Fruit fly (Drosophila melanogaster) whole organism, embryonic: ENCODE results near the gene CG9300.
A peak's percentile ranks its signal among the peaks of the same experiment; 100 is the strongest.

Source experiments
- Atf-2 ChIP-seq: fragments of 200-800 bp; sonication (Bioruptor generic); optimal IDR thresholded peaks from 2 replicates; lab custom pipeline; 2016; ENCODE audit warnings: missing biosample characterization, missing genetic modification characterization
- Bteb2 ChIP-seq: fragments of 200-800 bp; sonication (Bioruptor generic); optimal IDR thresholded peaks from 2 replicates; lab custom pipeline; 2016; ENCODE audit warnings: missing biosample characterization, missing genetic modification characterization
- CG10267 ChIP-seq: fragments of 200-800 bp; sonication (Bioruptor generic); optimal IDR thresholded peaks from 2 replicates; lab custom pipeline; 2018; ENCODE audit warnings: missing biosample characterization, mild to moderate bottlenecking, missing genetic modification characterization, moderate library complexity
- CG1233 ChIP-seq: fragments of 200-800 bp; sonication (Bioruptor generic); optimal IDR thresholded peaks from 4 replicates; lab custom pipeline; 2018; ENCODE audit warnings: missing biosample characterization, mild to moderate bottlenecking, missing genetic modification characterization
- CG12391 ChIP-seq: fragments of 200-800 bp; sonication (Bioruptor generic); optimal IDR thresholded peaks from 3 replicates; lab custom pipeline; 2018; ENCODE audit warnings: missing biosample characterization, mild to moderate bottlenecking, missing genetic modification characterization, moderate library complexity
- CG14710 ChIP-seq: fragments of 200-800 bp; sonication (Bioruptor generic); optimal IDR thresholded peaks from 3 replicates; lab custom pipeline; 2019; ENCODE audit warnings: missing biosample characterization, mild to moderate bottlenecking, missing genetic modification characterization, moderate library complexity
- CG15601 ChIP-seq: fragments of 200-800 bp; sonication (Bioruptor generic); optimal IDR thresholded peaks from 3 replicates; lab custom pipeline; 2019; ENCODE audit warnings: missing biosample characterization, mild to moderate bottlenecking, missing genetic modification characterization, moderate library complexity
- CG15696 ChIP-seq: fragments of 200-800 bp; sonication (Bioruptor generic); optimal IDR thresholded peaks from 2 replicates; lab custom pipeline; 2019; ENCODE audit warnings: missing biosample characterization, mild to moderate bottlenecking, missing genetic modification characterization, moderate library complexity
- CG16815 ChIP-seq: fragments of 200-800 bp; sonication (Bioruptor generic); optimal IDR thresholded peaks from 3 replicates; lab custom pipeline; 2017; ENCODE audit warnings: missing biosample characterization, mild to moderate bottlenecking, missing genetic modification characterization
- CG18262 ChIP-seq: fragments of 200-800 bp; optimal IDR thresholded peaks from 3 replicates; lab custom pipeline; 2019; ENCODE audit warnings: missing biosample characterization, mild to moderate bottlenecking, missing genetic modification characterization, moderate library complexity
- CG31441 ChIP-seq: fragments of 200-800 bp; sonication (Bioruptor generic); IDR thresholded peaks from 2 replicates; pipeline ENCODE4 v1.3.6; 2022; ENCODE audit warnings: missing biosample characterization, missing genetic modification characterization
- CG6689 ChIP-seq: fragments of 200-800 bp; sonication (Bioruptor generic); IDR thresholded peaks from 2 replicates; pipeline ENCODE4 v1.3.6; 2022; ENCODE audit warnings: missing biosample characterization, missing genetic modification characterization
- CG7372 ChIP-seq: fragments of 200-800 bp; sonication (Bioruptor generic); IDR thresholded peaks from 2 replicates; pipeline ENCODE4 v1.3.6; 2022; ENCODE audit warnings: missing biosample characterization, missing genetic modification characterization
- CG8478 ChIP-seq: fragments of >200 bp; optimal IDR thresholded peaks from 2 replicates; lab custom pipeline; 2018
- CG9727 ChIP-seq: fragments of 200-800 bp; sonication (Bioruptor generic); optimal IDR thresholded peaks from 3 replicates; lab custom pipeline; 2017; ENCODE audit warnings: missing biosample characterization, mild to moderate bottlenecking, missing genetic modification characterization
- CoRest ChIP-seq: fragments of 200-800 bp; sonication (Bioruptor generic); optimal IDR thresholded peaks from 3 replicates; lab custom pipeline; 2018; ENCODE audit warnings: missing biosample characterization, mild to moderate bottlenecking, missing genetic modification characterization, moderate library complexity
- Dfd ChIP-seq, 2 experiments: fragments of >200 bp; optimal IDR thresholded peaks; 2 replicates each; lab custom pipeline; 2017; ENCODE audit warnings: missing biosample characterization in 2 of 2, missing genetic modification characterization in 2 of 2
- Doc3 ChIP-seq: fragments of 200-800 bp; sonication (Bioruptor generic); IDR thresholded peaks from 3 replicates; pipeline ENCODE4 v1.3.6; 2022; ENCODE audit warnings: missing biosample characterization, missing genetic modification characterization; ENCODE audit not compliant: partially characterized antibody
- GATAe ChIP-seq: fragments of 200-800 bp; sonication (Bioruptor generic); conservative IDR thresholded peaks from 2 replicates; pipeline ENCODE4 v1.3.6; 2022; ENCODE audit warnings: missing biosample characterization, missing genetic modification characterization
- Hmr ChIP-seq: fragments of 200-800 bp; sonication (Bioruptor generic); optimal IDR thresholded peaks from 3 replicates; lab custom pipeline; 2017; ENCODE audit warnings: mild to moderate bottlenecking, missing biosample characterization, missing genetic modification reagents, missing genetic modification characterization
- Six4 ChIP-seq: fragments of 200-800 bp; sonication (Bioruptor generic); optimal IDR thresholded peaks from 2 replicates; lab custom pipeline; 2016; ENCODE audit warnings: missing biosample characterization, missing genetic modification characterization
- Ssrp ChIP-seq: fragments of 200-800 bp; sonication (Bioruptor generic); optimal IDR thresholded peaks from 2 replicates; lab custom pipeline; 2018; ENCODE audit warnings: missing biosample characterization, mild to moderate bottlenecking, missing genetic modification characterization, moderate library complexity
- abd-A ChIP-seq: fragments of 200-800 bp; sonication (Bioruptor generic); optimal IDR thresholded peaks from 3 replicates; lab custom pipeline; 2019; ENCODE audit warnings: missing biosample characterization, mild to moderate bottlenecking, missing genetic modification characterization, moderate library complexity
- al ChIP-seq: fragments of 200-800 bp; sonication (Bioruptor generic); IDR thresholded peaks from 2 replicates; pipeline ENCODE4 v1.3.6; 2022; ENCODE audit warnings: missing biosample characterization, missing genetic modification characterization
- bsh ChIP-seq, 2 experiments: fragments of 200-800 bp; sonication (Bioruptor generic); optimal IDR thresholded peaks; 2 replicates each; lab custom pipeline; 2017 to 2018; ENCODE audit warnings: mild to moderate bottlenecking in 2 of 2, missing biosample characterization in 2 of 2, missing genetic modification characterization in 2 of 2, moderate library complexity in 1 of 2
- cg ChIP-seq: fragments of 200-800 bp; sonication (Bioruptor generic); optimal IDR thresholded peaks from 3 replicates; lab custom pipeline; 2019; ENCODE audit warnings: missing biosample characterization, mild to moderate bottlenecking, missing genetic modification characterization, moderate library complexity
- ci ChIP-seq: fragments of 200-800 bp; sonication (Bioruptor generic); IDR thresholded peaks from 3 replicates; pipeline ENCODE4 v1.3.6; 2022; ENCODE audit warnings: missing biosample characterization, missing genetic modification characterization
- corto ChIP-seq: fragments of 200-800 bp; sonication (Bioruptor generic); optimal IDR thresholded peaks from 2 replicates; lab custom pipeline; 2016; ENCODE audit warnings: missing biosample characterization, mild to moderate bottlenecking, missing genetic modification characterization, moderate library complexity
- fd96Cb ChIP-seq: fragments of 200-800 bp; sonication (Bioruptor generic); optimal IDR thresholded peaks from 2 replicates; lab custom pipeline; 2018; ENCODE audit warnings: missing biosample characterization, mild to moderate bottlenecking, missing genetic modification characterization, moderate library complexity
- grau ChIP-seq: fragments of 200-800 bp; optimal IDR thresholded peaks from 3 replicates; lab custom pipeline; 2019; ENCODE audit warnings: missing biosample characterization, mild to moderate bottlenecking, missing genetic modification characterization, moderate library complexity
- gsb-n ChIP-seq: fragments of 200-800 bp; sonication (Bioruptor generic); optimal IDR thresholded peaks from 3 replicates; lab custom pipeline; 2018; ENCODE audit warnings: missing biosample characterization, mild to moderate bottlenecking, missing genetic modification characterization
- lola ChIP-seq, 3 experiments: fragments of >200 bp in 2 of 3; fragments of 200-800 bp in 1 of 3; sonication (Bioruptor generic) in 1 of 3; optimal IDR thresholded peaks; 2 replicates each; lab custom pipeline; 2017 to 2019; ENCODE audit warnings: missing biosample characterization in 3 of 3, missing genetic modification characterization in 3 of 3, mild to moderate bottlenecking in 1 of 3, moderate library complexity in 1 of 3
- prd ChIP-seq, 3 experiments: fragments of >200 bp in 2 of 3; fragments of 200-800 bp in 1 of 3; sonication (Bioruptor generic) in 1 of 3; optimal IDR thresholded peaks in 2 of 3; IDR thresholded peaks in 1 of 3; 2 replicates in 2 of 3; 3 replicates in 1 of 3; pipeline versions ENCODE4 v1.3.6 to Lab custom; 2017 to 2022; ENCODE audit warnings: missing biosample characterization in 1 of 3, missing genetic modification characterization in 1 of 3
- psq ChIP-seq: fragments of 200-800 bp; sonication (Bioruptor generic); optimal IDR thresholded peaks from 2 replicates; lab custom pipeline; 2017; ENCODE audit warnings: missing biosample characterization, missing genetic modification characterization
- sc ChIP-seq, 3 experiments: fragments of >200 bp in 2 of 3; fragments of 200-800 bp in 1 of 3; sonication (Bioruptor generic) in 1 of 3; optimal IDR thresholded peaks; 2 replicates in 2 of 3; 3 replicates in 1 of 3; lab custom pipeline; 2017; ENCODE audit warnings: mild to moderate bottlenecking in 1 of 3, missing biosample characterization in 1 of 3, missing genetic modification characterization in 1 of 3, missing genetic modification reagents in 1 of 3
- sd ChIP-seq: fragments of 200-800 bp; sonication (Bioruptor generic); optimal IDR thresholded peaks from 3 replicates; lab custom pipeline; 2018; ENCODE audit warnings: missing biosample characterization, mild to moderate bottlenecking, missing genetic modification characterization, moderate library complexity
- sqz ChIP-seq: fragments of 200-800 bp; sonication (Bioruptor generic); optimal IDR thresholded peaks from 3 replicates; lab custom pipeline; 2018; ENCODE audit warnings: missing biosample characterization, mild to moderate bottlenecking, missing genetic modification characterization
- stwl ChIP-seq: fragments of 200-800 bp; sonication (Bioruptor generic); optimal IDR thresholded peaks from 3 replicates; lab custom pipeline; 2018; ENCODE audit warnings: missing biosample characterization, mild to moderate bottlenecking, missing genetic modification characterization, moderate library complexity
- tll ChIP-seq, 2 experiments: fragments of 200-800 bp in 1 of 2; fragments of >200 bp in 1 of 2; sonication (Bioruptor generic) in 1 of 2; optimal IDR thresholded peaks; 2 replicates each; lab custom pipeline; 2017 to 2019; ENCODE audit warnings: missing biosample characterization in 2 of 2, missing genetic modification characterization in 2 of 2, mild to moderate bottlenecking in 1 of 2, moderate library complexity in 1 of 2
- trem ChIP-seq: fragments of 200-800 bp; optimal IDR thresholded peaks from 3 replicates; lab custom pipeline; 2019; ENCODE audit warnings: missing biosample characterization, mild to moderate bottlenecking, missing genetic modification characterization, moderate library complexity
- zfh1 ChIP-seq: fragments of 200-800 bp; sonication (Bioruptor generic); IDR thresholded peaks from 3 replicates; pipeline ENCODE4 v1.3.6; 2022; ENCODE audit warnings: missing biosample characterization, missing genetic modification characterization

CG9300 gene

dm6 chr3L:19557197-19557995, 5.2 kb downstream of the CG9300 start (continued):
- no peak for TF ChIP-seq psq (GFP tag; lab: Kevin White, UChicago)
- TF ChIP-seq Dfd (GFP tag; optimal IDR thresholded peaks at IDR 0.05; lab: Kevin White, UChicago) = no peak
- peak; percentile 25 for TF ChIP-seq sd (tag; lab: Kevin White, UChicago)
- TF ChIP-seq CG10267 (tag; lab: Kevin White, UChicago) = peak; percentile 51
- peak; percentile 58 for TF ChIP-seq CG12391 (tag; lab: Kevin White, UChicago)
- peak; percentile 84 for TF ChIP-seq CG15696
- no peak for TF ChIP-seq al (GFP tag; lab: Robert Waterston, UW)
- peak; percentile 66 for TF ChIP-seq CG9727 (GFP tag; lab: Kevin White, UChicago)
- TF ChIP-seq cg (GFP tag; lab: Kevin White, UChicago) = no peak
- TF ChIP-seq sc (optimal IDR thresholded peaks at IDR 0.05; lab: Kevin White, UChicago) = no peak
- TF ChIP-seq sc (GFP tag; optimal IDR thresholded peaks at IDR 0.05; lab: Kevin White, UChicago) = peak; percentile 45
- no peak for TF ChIP-seq CG8478 (lab: Kevin White, UChicago)
- peak; percentile 82 for TF ChIP-seq CG18262
- TF ChIP-seq CG15601 = peak; percentile 29
- TF ChIP-seq Bteb2 (GFP tag; lab: Kevin White, UChicago) = no peak
- no peak for TF ChIP-seq Hmr (GFP tag; lab: Kevin White, UChicago)
- no peak for TF ChIP-seq tll (GFP tag; optimal IDR thresholded peaks at IDR 0.05; lab: Kevin White, UChicago)
- TF ChIP-seq corto (GFP tag; lab: Kevin White, UChicago) = peak; percentile 52
- peak; percentile 66 for TF ChIP-seq CG31441 (GFP tag; lab: Robert Waterston, UW)
- no peak for TF ChIP-seq zfh1 (GFP tag; lab: Robert Waterston, UW)
- TF ChIP-seq Six4 (GFP tag; lab: Kevin White, UChicago) = no peak
- 0 out of 2 replicates have a peak, but pooled peaks have one; percentile 5 for TF ChIP-seq CG6689
- TF ChIP-seq Atf-2 (GFP tag; lab: Kevin White, UChicago) = no peak
- TF ChIP-seq trem (tag; lab: Kevin White, UChicago) = peak; percentile 22
- peak; percentile 63 for TF ChIP-seq CG14710 (tag; lab: Kevin White, UChicago)
- TF ChIP-seq Ssrp = peak; percentile 37
- TF ChIP-seq CoRest (tag; lab: Kevin White, UChicago) = peak; percentile 50
- TF ChIP-seq bsh (GFP tag; optimal IDR thresholded peaks at IDR 0.05; lab: Kevin White, UChicago) = peak; percentile 21 to 44
- TF ChIP-seq sqz (GFP tag; lab: Kevin White, UChicago) = peak; percentile 15
- TF ChIP-seq stwl (tag; lab: Kevin White, UChicago) = no peak
- TF ChIP-seq abd-A (tag; lab: Kevin White, UChicago) = no peak
- peak; percentile 38 for TF ChIP-seq grau (tag; lab: Kevin White, UChicago)
- no peak for TF ChIP-seq Doc3 (GFP tag; lab: Robert Waterston, UW)
- TF ChIP-seq fd96Cb (tag; lab: Kevin White, UChicago) = peak; percentile 25
- TF ChIP-seq CG7372 (GFP tag; lab: Robert Waterston, UW) = no peak
- peak; percentile 24 for TF ChIP-seq CG16815 (GFP tag; lab: Kevin White, UChicago)
- no peak for TF ChIP-seq ci (GFP tag; lab: Robert Waterston, UW)
- TF ChIP-seq gsb-n (tag; lab: Kevin White, UChicago) = peak; percentile 58
- TF ChIP-seq prd (optimal IDR thresholded peaks at IDR 0.05; lab: Kevin White, UChicago) = no peak
- TF ChIP-seq prd (GFP tag; IDR thresholded peaks at IDR 0.05; lab: Robert Waterston, UW) = peak; percentile 31; the same call in 1 of the 3 replicates
- TF ChIP-seq lola (GFP tag; optimal IDR thresholded peaks at IDR 0.05; lab: Kevin White, UChicago) = peak in 1 of 3 experiments; percentile 91
- no peak for TF ChIP-seq GATAe (GFP tag; lab: Robert Waterston, UW)
- TF ChIP-seq CG1233 (GFP tag; lab: Kevin White, UChicago) = peak; percentile 41
